Worm (Caenorhabditis elegans) whole organism, mixed stage, embryonic: Measurements from ENCODE around the gene chtb-1.

Source experiments
- M03D4.4 ChIP-seq: sonication (generic microtip); optimal IDR thresholded peaks from 2 replicates; lab custom pipeline; 2017; ENCODE audit warnings: mild to moderate bottlenecking, missing genetic modification characterization, missing compliant biosample characterization
- bed-3 ChIP-seq: fragments of 200-800 bp; sonication (Bioruptor generic); optimal IDR thresholded peaks from 3 replicates; lab custom pipeline; 2018; ENCODE audit warnings: mild to moderate bottlenecking, missing genetic modification characterization, moderate library complexity, missing compliant biosample characterization
- blmp-1 ChIP-seq: fragments of 150-350 bp; optimal IDR thresholded peaks from 2 replicates; lab custom pipeline; 2014; ENCODE audit warnings: missing biosample characterization, missing genetic modification characterization
- ceh-39 ChIP-seq: fragments of 150-350 bp; optimal IDR thresholded peaks from 2 replicates; lab custom pipeline; 2014; ENCODE audit warnings: missing biosample characterization, missing genetic modification characterization
- ceh-43 ChIP-seq: fragments of 200-800 bp; sonication (Bioruptor generic); optimal IDR thresholded peaks from 2 replicates; lab custom pipeline; 2018; ENCODE audit warnings: mild to moderate bottlenecking, missing genetic modification characterization, moderate library complexity, missing compliant biosample characterization
- ceh-83 ChIP-seq: fragments of 200-800 bp; sonication (Bioruptor generic); optimal IDR thresholded peaks from 2 replicates; lab custom pipeline; 2018; ENCODE audit warnings: mild to moderate bottlenecking, missing genetic modification characterization, missing compliant biosample characterization
- ces-1 ChIP-seq: fragments of 150-350 bp; optimal IDR thresholded peaks from 2 replicates; lab custom pipeline; 2014; ENCODE audit warnings: missing biosample characterization, missing genetic modification reagents, missing genetic modification characterization
- cnd-1 ChIP-seq: fragments of 200-800 bp; sonication (Bioruptor generic); optimal IDR thresholded peaks from 2 replicates; lab custom pipeline; 2018; ENCODE audit warnings: mild to moderate bottlenecking, missing genetic modification characterization, missing compliant biosample characterization
- drap-1 ChIP-seq: fragments of 200-800 bp; sonication (Bioruptor generic); optimal IDR thresholded peaks from 3 replicates; lab custom pipeline; 2018; ENCODE audit warnings: mild to moderate bottlenecking, missing genetic modification characterization, missing compliant biosample characterization
- elt-1 ChIP-seq: sonication (generic microtip); optimal IDR thresholded peaks from 2 replicates; lab custom pipeline; 2017; ENCODE audit warnings: missing genetic modification characterization, mild to moderate bottlenecking, missing compliant biosample characterization, antibody characterized with exemption, moderate library complexity, borderline replicate concordance; ENCODE audit not compliant: insufficient read depth
- elt-3 ChIP-seq: fragments of 150-350 bp; optimal IDR thresholded peaks from 2 replicates; lab custom pipeline; 2014; ENCODE audit warnings: missing biosample characterization, missing genetic modification characterization
- flh-1 ChIP-seq: fragments of 200-800 bp; sonication (Bioruptor generic); optimal IDR thresholded peaks from 2 replicates; lab custom pipeline; 2018; ENCODE audit warnings: mild to moderate bottlenecking, missing genetic modification characterization, moderate library complexity, missing compliant biosample characterization
- hlh-1 ChIP-seq: fragments of 150-350 bp; optimal IDR thresholded peaks from 2 replicates; lab custom pipeline; 2014; ENCODE audit warnings: missing biosample characterization, missing genetic modification reagents, missing genetic modification characterization
- lin-13 ChIP-seq: fragments of 150-350 bp; optimal IDR thresholded peaks from 2 replicates; lab custom pipeline; 2014; ENCODE audit warnings: missing biosample characterization, missing genetic modification characterization
- lin-32 ChIP-seq: fragments of 200-800 bp; sonication (Bioruptor generic); optimal IDR thresholded peaks from 2 replicates; lab custom pipeline; 2018; ENCODE audit warnings: mild to moderate bottlenecking, missing genetic modification characterization, missing compliant biosample characterization
- lsy-2 ChIP-seq: fragments of 150-350 bp; optimal IDR thresholded peaks from 2 replicates; lab custom pipeline; 2014; ENCODE audit warnings: missing biosample characterization, missing genetic modification characterization
- mep-1 ChIP-seq: fragments of 150-350 bp; optimal IDR thresholded peaks from 2 replicates; lab custom pipeline; 2017; ENCODE audit warnings: missing biosample characterization, missing genetic modification reagents, missing genetic modification characterization, inconsistent platforms
- mls-2 ChIP-seq: sonication (generic microtip); optimal IDR thresholded peaks from 2 replicates; lab custom pipeline; 2016; ENCODE audit warnings: mild to moderate bottlenecking, missing genetic modification characterization, moderate library complexity, missing compliant biosample characterization
- nhr-12 ChIP-seq: fragments of 150-350 bp; optimal IDR thresholded peaks from 2 replicates; lab custom pipeline; 2014; ENCODE audit warnings: missing biosample characterization, missing genetic modification characterization
- nhr-2 ChIP-seq: fragments of 150-350 bp; optimal IDR thresholded peaks from 2 replicates; lab custom pipeline; 2014; ENCODE audit warnings: missing biosample characterization, missing genetic modification characterization
- nhr-237 ChIP-seq: fragments of 150-350 bp; optimal IDR thresholded peaks from 2 replicates; lab custom pipeline; 2014; ENCODE audit warnings: missing biosample characterization, missing genetic modification characterization
- nhr-76 ChIP-seq: sonication (generic microtip); optimal IDR thresholded peaks from 2 replicates; lab custom pipeline; 2017; ENCODE audit warnings: missing biosample characterization, missing genetic modification characterization
- pha-4 ChIP-seq: fragments of 150-350 bp; optimal IDR thresholded peaks from 2 replicates; lab custom pipeline; 2018; ENCODE audit warnings: missing biosample characterization, missing genetic modification reagents, missing genetic modification characterization
- sem-2 ChIP-seq: fragments of 200-800 bp; sonication (Bioruptor generic); optimal IDR thresholded peaks from 2 replicates; lab custom pipeline; 2018; ENCODE audit warnings: mild to moderate bottlenecking, missing genetic modification characterization, missing compliant biosample characterization
- snpc-4 ChIP-seq: fragments of 150-350 bp; optimal IDR thresholded peaks from 2 replicates; lab custom pipeline; 2014; ENCODE audit warnings: missing biosample characterization, missing genetic modification characterization
- sptf-1 ChIP-seq: sonication (generic microtip); optimal IDR thresholded peaks from 2 replicates; lab custom pipeline; 2017; ENCODE audit warnings: mild to moderate bottlenecking, missing genetic modification characterization, moderate library complexity, missing compliant biosample characterization
- tbx-8 ChIP-seq: fragments of 200-800 bp; sonication (Bioruptor generic); optimal IDR thresholded peaks from 2 replicates; lab custom pipeline; 2018; ENCODE audit warnings: mild to moderate bottlenecking, missing genetic modification characterization, moderate library complexity, missing compliant biosample characterization
- unc-120 ChIP-seq: sonication (generic microtip); optimal IDR thresholded peaks from 2 replicates; lab custom pipeline; 2017; ENCODE audit warnings: missing genetic modification characterization, missing compliant biosample characterization; ENCODE audit not compliant: poor library complexity, severe bottlenecking
- unc-39 ChIP-seq: fragments of 150-350 bp; optimal IDR thresholded peaks from 2 replicates; lab custom pipeline; 2014; ENCODE audit warnings: missing biosample characterization, missing genetic modification characterization
- unc-62 ChIP-seq: fragments of 150-350 bp; optimal IDR thresholded peaks from 2 replicates; lab custom pipeline; 2014; ENCODE audit warnings: missing biosample characterization, missing genetic modification reagents, missing genetic modification characterization
- zip-8 ChIP-seq: fragments of 150-350 bp; optimal IDR thresholded peaks from 2 replicates; lab custom pipeline; 2014; ENCODE audit warnings: missing biosample characterization, missing genetic modification characterization
- ztf-11 ChIP-seq: fragments of 150-350 bp; optimal IDR thresholded peaks from 2 replicates; lab custom pipeline; 2014; ENCODE audit warnings: missing biosample characterization, missing genetic modification characterization

The chtb-1 gene

ce11 chrIII:9329266-9329665 lies 26.0 kb downstream of the chtb-1 start, which contains the start of gene C40H1.3:
TSS of gene C40H1.3 (minus strand) at chrIII:9329366.
- no peak for TF ChIP-seq zip-8 (tag; lab: Kevin White, UChicago)
- no peak for TF ChIP-seq tbx-8 (GFP tag; lab: Kevin White, UChicago)
- no peak for TF ChIP-seq drap-1
- no peak for TF ChIP-seq pha-4 (tag; lab: Kevin White, UChicago)
- no peak for TF ChIP-seq ztf-11 (tag; lab: Kevin White, UChicago)
- TF ChIP-seq unc-39 (tag; lab: Kevin White, UChicago): no peak
- no peak for TF ChIP-seq ceh-39 (tag; lab: Kevin White, UChicago)

- TF ChIP-seq ztf-11 (tag; lab: Kevin White, UChicago) (no peak), elt-3 (tag; lab: Kevin White, UChicago) (no peak), blmp-1 (tag; lab: Kevin White, UChicago) (no peak), unc-62 (GFP tag; lab: Kevin White, UChicago) (peak; percentile 94), hlh-1 (tag; lab: Kevin White, UChicago) (peak; percentile 76), elt-1 (no peak), ceh-39 (tag; lab: Kevin White, UChicago) (no peak), pha-4 (tag; lab: Kevin White, UChicago) (no peak), nhr-237 (tag; lab: Kevin White, UChicago) (no peak), M03D4.4 (tag; lab: Kevin White, UChicago) (no peak), nhr-2 (tag; lab: Kevin White, UChicago) (no peak)
Measured at ce11 chrIII:9328732-9329131, 26.5 kb downstream of the chtb-1 start.

ce11 chrIII:9327910-9328309 lies 27.4 kb downstream of the chtb-1 start:
- TF ChIP-seq nhr-76 (tag; lab: Kevin White, UChicago) (no peak), cnd-1 (tag; lab: Kevin White, UChicago) (no peak), drap-1 (no peak), elt-1 (no peak), lsy-2 (tag; lab: Kevin White, UChicago) (no peak), pha-4 (tag; lab: Kevin White, UChicago) (no peak), flh-1 (GFP tag; lab: Kevin White, UChicago) (no peak), unc-120 (no peak), snpc-4 (tag; lab: Kevin White, UChicago) (no peak)

ce11 chrIII:9326528-9326927 lies 28.7 kb downstream of the chtb-1 start:
- TF ChIP-seq sem-2: no peak
- TF ChIP-seq lin-13 (tag; lab: Kevin White, UChicago): no peak
- no peak for TF ChIP-seq ceh-43 (GFP tag; lab: Kevin White, UChicago)
- TF ChIP-seq blmp-1 (tag; lab: Kevin White, UChicago): no peak
- no peak for TF ChIP-seq drap-1
- TF ChIP-seq unc-39 (tag; lab: Kevin White, UChicago): no peak
- no peak for TF ChIP-seq tbx-8 (GFP tag; lab: Kevin White, UChicago)
- TF ChIP-seq mls-2: no peak
- no peak for TF ChIP-seq bed-3
- TF ChIP-seq mep-1 (tag; lab: Kevin White, UChicago): no peak
- TF ChIP-seq lin-32 (GFP tag; lab: Kevin White, UChicago): no peak
- no peak for TF ChIP-seq nhr-12
- TF ChIP-seq nhr-2 (tag; lab: Kevin White, UChicago): no peak
- TF ChIP-seq, all 35 proteins: peak for 0

ce11 chrIII:9324724-9325123 lies 30.5 kb downstream of the chtb-1 start, which contains the start of gene C40H1.7:
TSS of gene C40H1.7 (plus strand) at chrIII:9325024.
- TF ChIP-seq ceh-39 (tag; lab: Kevin White, UChicago) (no peak), bed-3 (no peak), hlh-1 (tag; lab: Kevin White, UChicago) (no peak), drap-1 (no peak), unc-62 (GFP tag; lab: Kevin White, UChicago) (no peak), snpc-4 (tag; lab: Kevin White, UChicago) (no peak), flh-1 (GFP tag; lab: Kevin White, UChicago) (no peak), tbx-8 (GFP tag; lab: Kevin White, UChicago) (no peak), mep-1 (tag; lab: Kevin White, UChicago) (no peak), elt-3 (tag; lab: Kevin White, UChicago) (no peak), nhr-76 (tag; lab: Kevin White, UChicago) (no peak), sptf-1 (tag; lab: Kevin White, UChicago) (no peak), M03D4.4 (tag; lab: Kevin White, UChicago) (no peak), sem-2 (no peak), ceh-43 (GFP tag; lab: Kevin White, UChicago) (no peak), ces-1 (GFP tag; lab: Kevin White, UChicago) (no peak), blmp-1 (tag; lab: Kevin White, UChicago) (no peak), unc-39 (tag; lab: Kevin White, UChicago) (no peak), ceh-83 (GFP tag; lab: Kevin White, UChicago) (no peak)
